Worm (Caenorhabditis elegans) whole organism, young adult: ENCODE results near the gene R03H10.7.

ENCODE experiments used
- B0336.3 ChIP-seq: fragments of 200-800 bp; sonication (Bioruptor generic); IDR thresholded peaks from 2 replicates; pipeline ENCODE4 v1.3.6; 2022; ENCODE audit warnings: missing genetic modification characterization, missing compliant biosample characterization
- F33H1.4 ChIP-seq: fragments of 200-800 bp; sonication (Bioruptor generic); IDR thresholded peaks from 2 replicates; pipeline ENCODE4 v1.3.6; 2022; ENCODE audit warnings: missing genetic modification reagents, missing genetic modification characterization, missing compliant biosample characterization
- F39B2.1 ChIP-seq: fragments of 200-800 bp; sonication (Bioruptor generic); IDR thresholded peaks from 2 replicates; pipeline ENCODE4 v1.3.6; 2022; ENCODE audit warnings: missing genetic modification reagents, missing genetic modification characterization, missing compliant biosample characterization
- F55B11.4 ChIP-seq: sonication (generic microtip); optimal IDR thresholded peaks from 2 replicates; lab custom pipeline; 2016; ENCODE audit warnings: missing compliant biosample characterization, missing genetic modification characterization, borderline replicate concordance; ENCODE audit not compliant: insufficient read depth
- Y53G8AR.9 ChIP-seq: fragments of 200-800 bp; sonication (Bioruptor generic); conservative IDR thresholded peaks from 2 replicates; pipeline ENCODE4 v1.3.6; 2022; ENCODE audit warnings: missing genetic modification reagents, missing genetic modification characterization, missing compliant biosample characterization
- ZK185.1 ChIP-seq: sonication (generic microtip); optimal IDR thresholded peaks from 2 replicates; lab custom pipeline; 2016; ENCODE audit warnings: mild to moderate bottlenecking, missing genetic modification characterization, missing compliant biosample characterization; ENCODE audit not compliant: poor library complexity, severe bottlenecking
- aptf-2 ChIP-seq: fragments of 200-800 bp; sonication (Bioruptor generic); conservative IDR thresholded peaks from 2 replicates; pipeline ENCODE4 v1.3.6; 2022; ENCODE audit warnings: missing genetic modification reagents, missing genetic modification characterization, missing compliant biosample characterization
- attf-3 ChIP-seq: fragments of 200-800 bp; sonication (Bioruptor generic); conservative IDR thresholded peaks from 2 replicates; pipeline ENCODE4 v1.3.6; 2022; ENCODE audit warnings: missing genetic modification reagents, missing genetic modification characterization, missing compliant biosample characterization
- chd-7 ChIP-seq: sonication (generic microtip); optimal IDR thresholded peaks from 2 replicates; lab custom pipeline; 2016; ENCODE audit warnings: mild to moderate bottlenecking, missing genetic modification characterization, moderate library complexity, missing compliant biosample characterization
- die-1 ChIP-seq: sonication (generic microtip); optimal IDR thresholded peaks from 2 replicates; lab custom pipeline; 2016; ENCODE audit warnings: missing genotype, mild to moderate bottlenecking, missing genetic modification characterization, missing compliant biosample characterization
- dox-1 ChIP-seq: fragments of 200-800 bp; sonication (Bioruptor generic); IDR thresholded peaks from 2 replicates; pipeline ENCODE4 v1.3.6; 2022; ENCODE audit warnings: missing genetic modification reagents, missing genetic modification characterization, missing compliant biosample characterization
- dpff-1 ChIP-seq: sonication (generic microtip); optimal IDR thresholded peaks from 2 replicates; lab custom pipeline; 2017; ENCODE audit warnings: mild to moderate bottlenecking, missing genetic modification characterization, missing compliant biosample characterization
- efl-1 ChIP-seq: fragments of 150-350 bp; optimal IDR thresholded peaks from 2 replicates; lab custom pipeline; 2014; ENCODE audit warnings: missing biosample characterization, missing genetic modification reagents, missing genetic modification characterization
- gei-17 ChIP-seq: fragments of 200-800 bp; sonication (Bioruptor generic); optimal IDR thresholded peaks from 2 replicates; lab custom pipeline; 2018; ENCODE audit warnings: mild to moderate bottlenecking, missing genetic modification characterization, missing compliant biosample characterization
- hmg-1.2 ChIP-seq: fragments of 200-800 bp; sonication (Bioruptor generic); IDR thresholded peaks from 2 replicates; pipeline ENCODE4 v1.3.6; 2022; ENCODE audit warnings: missing genetic modification reagents, missing genetic modification characterization, missing compliant biosample characterization
- let-526 ChIP-seq: fragments of 200-800 bp; sonication (Bioruptor generic); IDR thresholded peaks from 2 replicates; pipeline ENCODE4 v1.3.6; 2022; ENCODE audit warnings: missing genetic modification reagents, missing genetic modification characterization, missing compliant biosample characterization
- let-607 ChIP-seq, 2 experiments: fragments of 200-800 bp in 1 of 2; sonication (Bioruptor generic) in 1 of 2; sonication (generic microtip) in 1 of 2; optimal IDR thresholded peaks; 2 replicates each; lab custom pipeline; 2016 to 2018; ENCODE audit warnings: mild to moderate bottlenecking in 2 of 2, missing compliant biosample characterization in 2 of 2, missing genetic modification characterization in 2 of 2, moderate library complexity in 2 of 2, missing genotype in 1 of 2
- lin-54 ChIP-seq: fragments of 200-800 bp; sonication (Bioruptor generic); optimal IDR thresholded peaks from 2 replicates; lab custom pipeline; 2018; ENCODE audit warnings: mild to moderate bottlenecking, missing genetic modification characterization, missing compliant biosample characterization
- madf-6 ChIP-seq: fragments of 200-800 bp; sonication (Bioruptor generic); IDR thresholded peaks from 2 replicates; pipeline ENCODE4 v1.3.6; 2022; ENCODE audit warnings: missing genetic modification reagents, missing genetic modification characterization, missing compliant biosample characterization
- madf-8 ChIP-seq: fragments of 200-800 bp; sonication (Bioruptor generic); conservative IDR thresholded peaks from 2 replicates; pipeline ENCODE4 v1.3.6; 2022; ENCODE audit warnings: missing genetic modification reagents, missing genetic modification characterization, missing compliant biosample characterization
- mes-4 ChIP-seq: sonication (generic microtip); optimal IDR thresholded peaks from 2 replicates; lab custom pipeline; 2016; ENCODE audit warnings: missing genotype, missing genetic modification characterization, missing compliant biosample characterization
- nfyb-1 ChIP-seq: fragments of 200-800 bp; sonication (Bioruptor generic); IDR thresholded peaks from 2 replicates; pipeline ENCODE4 v1.3.6; 2022; ENCODE audit warnings: missing genetic modification reagents, missing genetic modification characterization, missing compliant biosample characterization
- nhr-80 ChIP-seq: sonication (generic microtip); optimal IDR thresholded peaks from 2 replicates; lab custom pipeline; 2016; ENCODE audit warnings: missing genetic modification characterization, missing compliant biosample characterization
- snpc-1.3 ChIP-seq: sonication (generic microtip); optimal IDR thresholded peaks from 2 replicates; lab custom pipeline; 2017; ENCODE audit warnings: missing genetic modification characterization, mild to moderate bottlenecking, missing compliant biosample characterization, antibody characterized with exemption, moderate library complexity, missing genotype, missing genetic modification reagents; ENCODE audit not compliant: insufficient read depth
- snpc-3.4 ChIP-seq: sonication (generic microtip); optimal IDR thresholded peaks from 2 replicates; lab custom pipeline; 2017; ENCODE audit warnings: missing genetic modification characterization, mild to moderate bottlenecking, missing compliant biosample characterization, antibody characterized with exemption, moderate library complexity, missing genotype, missing genetic modification reagents
- sptf-2 ChIP-seq: fragments of 200-800 bp; sonication (Bioruptor generic); optimal IDR thresholded peaks from 2 replicates; lab custom pipeline; 2018; ENCODE audit warnings: mild to moderate bottlenecking, missing genetic modification characterization, missing compliant biosample characterization
- tlf-1 ChIP-seq: fragments of 200-800 bp; sonication (Bioruptor generic); optimal IDR thresholded peaks from 2 replicates; lab custom pipeline; 2018; ENCODE audit warnings: mild to moderate bottlenecking, missing genetic modification characterization, missing compliant biosample characterization
- xnd-1 ChIP-seq: sonication (generic microtip); optimal IDR thresholded peaks from 2 replicates; lab custom pipeline; 2016; ENCODE audit warnings: missing genotype, missing genetic modification reagents, missing genetic modification characterization, missing compliant biosample characterization
- zfh-2 ChIP-seq: fragments of 200-800 bp; sonication (Bioruptor generic); conservative IDR thresholded peaks from 2 replicates; pipeline ENCODE4 v1.3.6; 2022; ENCODE audit warnings: missing genetic modification reagents, missing genetic modification characterization, missing compliant biosample characterization
- ztf-18 ChIP-seq: sonication (generic microtip); optimal IDR thresholded peaks from 2 replicates; lab custom pipeline; 2016; ENCODE audit warnings: missing genotype, mild to moderate bottlenecking, missing genetic modification characterization, missing compliant biosample characterization
- ztf-22 ChIP-seq: fragments of 200-800 bp; sonication (Bioruptor generic); optimal IDR thresholded peaks from 2 replicates; lab custom pipeline; 2018; ENCODE audit warnings: mild to moderate bottlenecking, missing genetic modification characterization, moderate library complexity, missing compliant biosample characterization
- ztf-25 ChIP-seq: fragments of 200-800 bp; sonication (Bioruptor generic); IDR thresholded peaks from 2 replicates; pipeline ENCODE4 v1.3.6; 2022; ENCODE audit warnings: missing genetic modification reagents, missing genetic modification characterization, missing compliant biosample characterization

The R03H10.7 gene

DNA sequence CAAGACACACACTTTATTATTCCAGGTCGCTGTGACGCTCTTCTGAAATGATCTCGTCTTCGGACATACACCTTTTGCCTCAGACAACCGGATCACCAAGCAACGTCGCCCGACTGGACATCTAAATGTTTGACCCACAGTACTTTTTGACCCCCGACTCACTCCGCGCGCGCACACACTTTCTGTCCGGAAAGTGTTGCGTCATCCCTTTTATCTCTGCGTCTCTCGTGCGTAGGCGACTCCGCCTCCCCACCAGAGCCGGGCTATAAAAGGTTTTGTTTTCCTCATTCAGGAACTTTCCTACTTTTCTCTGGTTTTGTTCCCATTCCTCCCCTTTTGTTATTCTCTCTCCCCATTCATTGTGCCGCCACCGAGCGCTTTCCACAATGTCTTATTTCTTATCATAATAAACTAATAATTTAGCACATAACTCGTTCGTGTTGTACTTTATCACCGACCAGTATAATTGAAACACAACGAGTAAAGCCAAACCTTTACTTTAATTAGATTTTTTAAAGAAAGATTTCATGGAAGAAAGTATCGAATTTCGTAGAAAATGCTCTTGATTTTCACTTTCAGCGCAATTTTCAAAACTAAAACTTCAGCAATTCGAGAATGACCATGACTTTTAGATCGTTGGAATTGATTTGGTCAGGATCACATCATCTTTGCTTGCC is 30.5 kb upstream of the R03H10.7 start, which contains the start of gene F31D5.6:
F31D5.6 (plus strand) TSS at position 627 of the 677 bp plus-strand sequence.
- TF ChIP-seq let-526 (GFP tag; lab: Robert Waterston, UW) (0 out of 2 replicates have a peak, but pooled peaks have one; percentile 22), hmg-1.2 (GFP tag; lab: Robert Waterston, UW) (0 out of 2 replicates have a peak, but pooled peaks have one; percentile 12), madf-6 (GFP tag; lab: Robert Waterston, UW) (peak; percentile 81), snpc-3.4 (tag; lab: Kevin White, UChicago) (no peak), F39B2.1 (GFP tag; lab: Robert Waterston, UW) (no peak), nfyb-1 (GFP tag; lab: Robert Waterston, UW) (0 out of 2 replicates have a peak, but pooled peaks have one; percentile 13), madf-8 (GFP tag; lab: Robert Waterston, UW) (peak; percentile 40; the same call in 1 of the 2 replicates), dox-1 (GFP tag; lab: Robert Waterston, UW) (peak; percentile 21; the same call in 1 of the 2 replicates)

DNA sequence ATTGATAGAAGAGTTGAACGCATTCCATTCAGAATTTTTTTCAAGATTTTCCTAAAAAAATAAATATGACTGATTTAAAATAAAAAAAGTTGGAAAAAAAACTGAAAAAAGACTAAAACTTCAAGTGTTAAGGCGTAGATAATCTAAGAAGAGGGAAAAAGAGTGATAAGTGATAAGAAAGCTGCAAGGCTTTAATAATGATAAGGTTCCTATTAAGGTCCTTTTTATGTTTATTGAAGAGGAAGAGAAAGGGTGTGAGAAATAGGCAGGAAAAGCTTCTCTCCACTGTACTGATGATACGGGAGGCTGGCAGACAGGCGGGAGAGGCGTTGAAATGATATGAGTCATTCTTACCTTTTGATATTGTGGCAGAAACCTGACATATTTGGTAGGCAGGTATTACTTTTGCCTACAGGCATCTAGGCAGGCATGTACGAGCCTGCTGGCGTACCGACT is 25.0 kb upstream of the R03H10.7 start, which contains the start of gene mth-1:
mth-1 (minus strand) TSS at position 51 of the 456 bp plus-strand sequence.
- no peak for TF ChIP-seq die-1 (tag; lab: Kevin White, UChicago)
- peak; percentile 46 for TF ChIP-seq nhr-80 (tag; lab: Kevin White, UChicago)
- TF ChIP-seq, all 124 proteins: peak for 1

DNA sequence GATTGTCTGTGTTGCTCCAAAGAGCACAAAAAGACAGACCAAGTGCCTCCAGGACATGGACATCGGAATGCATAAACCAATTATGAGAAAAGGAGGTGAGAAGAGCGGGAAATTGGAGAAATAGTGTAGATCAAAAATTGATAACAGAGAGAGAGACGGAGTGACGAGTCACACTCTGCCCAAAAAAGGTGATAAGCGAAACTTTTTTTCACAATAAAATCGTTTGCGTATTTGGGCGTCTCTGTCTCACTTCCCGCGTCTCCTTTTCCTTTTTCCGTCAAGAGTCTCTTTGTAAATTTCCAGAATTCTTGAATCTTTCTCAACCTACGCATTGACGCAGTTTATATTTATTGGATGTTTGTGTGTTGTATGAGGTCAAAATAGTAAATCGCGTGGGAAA is 15.4 kb upstream of the R03H10.7 start, which contains the start of gene mth-2:
mth-2 (minus strand) TSS at position 188 of the 400 bp plus-strand sequence.
- TF ChIP-seq nhr-80 (tag; lab: Kevin White, UChicago) (peak; percentile 94), ZK185.1 (no peak), snpc-1.3 (tag; lab: Kevin White, UChicago) (no peak), ztf-25 (no peak), B0336.3 (GFP tag; lab: Robert Waterston, UW) (0 out of 2 replicates have a peak, but pooled peaks have one; percentile 34), dox-1 (GFP tag; lab: Robert Waterston, UW) (peak; percentile 63), nfyb-1 (GFP tag; lab: Robert Waterston, UW) (peak; percentile 34; the same call in 1 of the 2 replicates), xnd-1 (no peak), let-526 (GFP tag; lab: Robert Waterston, UW) (no peak)

DNA sequence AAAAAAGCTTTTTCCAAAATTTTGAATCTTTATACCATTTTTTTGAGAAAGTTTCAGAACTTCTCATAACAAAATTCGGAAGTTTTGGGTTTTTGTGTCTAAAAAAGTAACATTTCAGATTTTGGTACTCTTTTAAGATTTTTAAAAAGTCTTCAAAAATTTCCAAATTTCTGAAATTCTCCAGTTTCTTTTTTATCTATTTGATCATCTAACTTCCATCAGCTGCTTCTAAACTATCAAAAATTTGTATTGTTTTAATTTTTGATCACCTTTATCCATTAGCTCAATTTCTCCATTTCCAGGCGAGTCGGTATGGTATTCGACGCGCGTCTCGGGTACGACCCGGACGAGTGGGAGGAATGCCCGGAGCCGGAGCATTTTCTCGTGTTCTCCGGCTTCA is 7.6 kb upstream of the R03H10.7 start, which contains the start of gene cpna-1:
cpna-1 (plus strand) TSS at position 301 of the 400 bp plus-strand sequence.
- TF ChIP-seq F55B11.4 (tag; lab: Kevin White, UChicago): no peak

DNA sequence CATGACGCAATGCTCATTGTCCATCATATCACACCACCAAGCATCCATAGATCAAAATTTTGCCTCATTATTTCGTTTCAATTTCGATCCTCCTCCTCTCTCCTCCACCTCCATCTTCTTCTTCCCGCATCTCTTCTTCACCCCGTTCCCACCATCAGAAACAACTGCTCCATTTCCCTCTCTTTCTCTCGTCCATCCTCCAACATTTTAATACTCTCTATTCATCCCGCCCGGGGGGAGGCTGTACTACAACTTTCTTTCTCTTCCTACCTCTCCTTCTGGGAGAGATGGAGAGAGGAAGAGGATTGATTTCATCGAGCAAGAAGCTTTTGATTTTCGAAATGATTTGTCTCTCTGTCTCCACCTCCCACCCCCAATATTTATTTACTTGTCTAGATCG is 5.2 kb upstream of the R03H10.7 start:
- TF ChIP-seq hmg-1.2 (GFP tag; lab: Robert Waterston, UW) (no peak), tlf-1 (no peak), aptf-2 (GFP tag; lab: Robert Waterston, UW) (no peak), let-607 (tag; optimal IDR thresholded peaks at IDR 0.05; lab: Kevin White, UChicago) (no peak), F33H1.4 (no peak), Y53G8AR.9 (GFP tag; lab: Robert Waterston, UW) (no peak), dpff-1 (no peak), chd-7 (no peak), ztf-18 (tag; lab: Kevin White, UChicago) (no peak), mes-4 (tag; lab: Kevin White, UChicago) (no peak), efl-1 (GFP tag; lab: Kevin White, UChicago) (no peak), gei-17 (GFP tag; lab: Kevin White, UChicago) (no peak), attf-3 (GFP tag; lab: Robert Waterston, UW) (no peak), lin-54 (GFP tag; lab: Kevin White, UChicago) (no peak), ztf-22 (GFP tag; lab: Kevin White, UChicago) (no peak), zfh-2 (GFP tag; lab: Robert Waterston, UW) (no peak), sptf-2 (GFP tag; lab: Kevin White, UChicago) (no peak)
